Worm (Caenorhabditis elegans): Measurements from ENCODE around the gene lmtr-3.

lmtr-3 gene

DNA sequence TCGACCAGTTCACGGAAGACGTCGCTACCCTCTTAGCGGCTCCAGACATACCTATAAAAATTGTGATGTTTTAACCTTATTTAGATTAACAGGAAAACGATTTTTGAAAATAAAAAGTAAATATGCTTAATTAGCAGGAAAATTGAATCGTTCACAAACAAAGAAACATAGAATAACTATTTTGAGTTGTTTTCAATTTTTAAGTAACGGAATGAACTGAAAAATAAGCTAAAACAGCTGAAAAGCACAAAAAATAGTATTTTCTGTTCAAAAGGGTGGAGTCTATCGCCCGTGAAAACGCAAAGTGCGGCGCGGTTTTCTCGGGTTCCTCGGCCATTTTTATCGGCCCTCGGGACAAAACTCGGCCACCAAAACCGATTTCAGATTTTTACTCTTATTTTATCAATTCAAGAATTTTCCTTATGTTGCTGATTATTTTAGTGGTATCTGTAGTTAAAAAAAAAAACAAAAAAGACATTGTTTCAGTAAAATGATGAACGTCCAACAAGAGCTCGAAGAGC is at the start of gene lmtr-3, which contains the start of gene atp-5:
lmtr-3 (plus strand) TSS at position 370 of the 521 bp plus-strand sequence.
atp-5 (minus strand) TSS at position 51 of the 521 bp plus-strand sequence.
- TF ChIP-seq ref-1 (GFP tag; conservative IDR thresholded peaks at IDR 0.05) (no peak), flt-1 (GFP tag; IDR thresholded peaks at IDR 0.05) (peak; percentile 60), cog-1 (tag; optimal IDR thresholded peaks at IDR 0.05) (peak; percentile 34), T22C8.4 (GFP tag; IDR thresholded peaks at IDR 0.05) (peak; percentile 57; the same call in 1 of the 2 replicates), tab-1 (GFP tag; IDR thresholded peaks at IDR 0.05) (no peak), klf-2 (GFP tag; conservative IDR thresholded peaks at IDR 0.05) (no peak), med-1 (GFP tag; optimal IDR thresholded peaks at IDR 0.05; ENCODE audit: insufficient read depth) (no peak), ztf-23 (GFP tag; IDR thresholded peaks at IDR 0.05) (peak; percentile 76), ztf-29 (GFP tag; IDR thresholded peaks at IDR 0.05) (no peak)

DNA sequence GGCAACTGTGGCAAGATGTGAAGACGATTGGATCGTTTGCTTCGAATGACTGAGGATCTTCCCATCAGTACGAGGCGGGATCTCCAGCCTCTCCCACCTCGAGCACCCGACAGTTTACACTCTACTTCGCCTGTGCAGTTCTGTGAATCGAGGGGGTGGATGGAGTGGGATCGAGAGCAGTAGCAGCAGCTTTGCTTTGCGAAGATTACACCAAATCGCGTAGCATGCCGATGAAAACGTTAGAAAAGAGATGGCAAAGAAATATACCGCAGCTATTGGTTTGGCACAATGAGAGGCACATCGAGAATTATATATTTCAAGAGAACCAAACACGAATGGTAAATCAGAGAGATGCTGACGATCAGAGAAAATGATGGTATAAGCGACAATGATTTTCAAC is 49.5 kb upstream of the lmtr-3 start, which contains the start of gene act-3:
act-3 (minus strand) TSS at position 51 of the 400 bp plus-strand sequence.
- TF ChIP-seq med-1 (GFP tag; optimal IDR thresholded peaks at IDR 0.05; ENCODE audit: insufficient read depth) (no peak), cog-1 (tag; optimal IDR thresholded peaks at IDR 0.05) (peak; percentile 35)

DNA sequence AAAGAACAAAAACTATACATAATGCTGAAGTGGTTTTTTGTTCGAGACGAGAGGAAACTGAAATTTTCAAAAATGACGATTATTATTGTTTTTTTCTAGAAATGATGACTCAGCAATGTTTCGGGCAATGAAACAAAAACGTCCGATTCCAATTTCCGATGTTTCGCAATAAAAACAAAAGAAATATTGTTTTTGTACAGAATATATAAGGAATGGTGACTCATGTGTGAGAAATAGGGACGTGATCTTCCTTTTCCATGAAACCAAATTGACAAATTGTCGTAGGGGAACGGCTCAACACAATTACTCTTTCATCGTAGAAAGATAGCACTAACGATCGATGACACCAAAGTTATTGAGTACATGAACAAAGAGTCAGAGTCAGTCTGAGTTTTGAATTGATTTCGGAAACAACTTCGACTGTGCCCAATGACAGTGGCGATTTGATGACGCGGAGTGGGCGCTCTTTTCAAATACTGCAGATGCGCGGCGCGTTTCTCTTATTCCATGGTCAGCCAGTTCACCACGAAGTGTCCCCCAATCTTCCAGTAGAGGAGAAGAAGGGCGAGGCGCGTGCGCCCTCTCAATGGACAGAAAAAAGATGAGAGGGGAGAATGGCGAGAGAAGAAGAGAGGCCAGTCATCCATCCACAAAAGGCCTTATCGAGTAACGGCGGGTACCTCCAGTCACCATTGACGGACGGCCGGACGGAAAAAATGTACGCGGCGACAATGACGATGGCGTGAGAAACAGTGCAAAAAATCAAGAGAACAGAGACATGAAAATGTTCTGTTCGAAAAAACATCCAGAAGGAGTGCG is 48.6 kb upstream of the lmtr-3 start:
- TF ChIP-seq med-1 (GFP tag; optimal IDR thresholded peaks at IDR 0.05; ENCODE audit: insufficient read depth): no peak
- peak; percentile 48; the same call in 1 of the 2 replicates for TF ChIP-seq flt-1 (GFP tag; IDR thresholded peaks at IDR 0.05)
- no peak for TF ChIP-seq ztf-29 (GFP tag; IDR thresholded peaks at IDR 0.05)
- TF ChIP-seq klf-2 (GFP tag; conservative IDR thresholded peaks at IDR 0.05): no peak
- no peak for TF ChIP-seq tab-1 (GFP tag; IDR thresholded peaks at IDR 0.05)
- no peak for TF ChIP-seq ztf-23 (GFP tag; IDR thresholded peaks at IDR 0.05)
- no peak for TF ChIP-seq ref-1 (GFP tag; conservative IDR thresholded peaks at IDR 0.05)

ce11 chrV:11076028-11076402 is 48.0 kb upstream of the lmtr-3 start:
- TF ChIP-seq T22C8.4 (GFP tag; IDR thresholded peaks at IDR 0.05) (no peak), med-1 (GFP tag; optimal IDR thresholded peaks at IDR 0.05; ENCODE audit: insufficient read depth) (no peak), ref-1 (GFP tag; conservative IDR thresholded peaks at IDR 0.05) (no peak), klf-2 (GFP tag; conservative IDR thresholded peaks at IDR 0.05) (no peak), flt-1 (GFP tag; IDR thresholded peaks at IDR 0.05) (no peak), cog-1 (tag; optimal IDR thresholded peaks at IDR 0.05) (no peak), ztf-29 (GFP tag; IDR thresholded peaks at IDR 0.05) (no peak), tab-1 (GFP tag; IDR thresholded peaks at IDR 0.05) (no peak), ztf-23 (GFP tag; IDR thresholded peaks at IDR 0.05) (no peak)

ce11 chrV:11076403-11076802 is 47.6 kb upstream of the lmtr-3 start:
- TF ChIP-seq tab-1 (GFP tag; IDR thresholded peaks at IDR 0.05): no peak
- TF ChIP-seq med-1 (GFP tag; optimal IDR thresholded peaks at IDR 0.05; ENCODE audit: insufficient read depth): no peak
- no peak for TF ChIP-seq ztf-29 (GFP tag; IDR thresholded peaks at IDR 0.05)
- no peak for TF ChIP-seq ref-1 (GFP tag; conservative IDR thresholded peaks at IDR 0.05)
- TF ChIP-seq ztf-23 (GFP tag; IDR thresholded peaks at IDR 0.05): no peak
- TF ChIP-seq flt-1 (GFP tag; IDR thresholded peaks at IDR 0.05): no peak
- TF ChIP-seq klf-2 (GFP tag; conservative IDR thresholded peaks at IDR 0.05): no peak

ce11 chrV:11078104-11078724 is 45.8 kb upstream of the lmtr-3 start, which contains the start of gene act-2:
Gene act-2, minus strand, starts transcription at chrV:11078154.
- TF ChIP-seq T22C8.4 (GFP tag; IDR thresholded peaks at IDR 0.05) (no peak), tab-1 (GFP tag; IDR thresholded peaks at IDR 0.05) (no peak), ztf-29 (GFP tag; IDR thresholded peaks at IDR 0.05) (no peak), ref-1 (GFP tag; conservative IDR thresholded peaks at IDR 0.05) (no peak), klf-2 (GFP tag; conservative IDR thresholded peaks at IDR 0.05) (no peak), cog-1 (tag; optimal IDR thresholded peaks at IDR 0.05) (peak; percentile 28), flt-1 (GFP tag; IDR thresholded peaks at IDR 0.05) (peak; percentile 53; the same call in 1 of the 2 replicates), ztf-23 (GFP tag; IDR thresholded peaks at IDR 0.05) (peak; percentile 14; the same call in 1 of the 2 replicates), med-1 (GFP tag; optimal IDR thresholded peaks at IDR 0.05; ENCODE audit: insufficient read depth) (no peak)

DNA sequence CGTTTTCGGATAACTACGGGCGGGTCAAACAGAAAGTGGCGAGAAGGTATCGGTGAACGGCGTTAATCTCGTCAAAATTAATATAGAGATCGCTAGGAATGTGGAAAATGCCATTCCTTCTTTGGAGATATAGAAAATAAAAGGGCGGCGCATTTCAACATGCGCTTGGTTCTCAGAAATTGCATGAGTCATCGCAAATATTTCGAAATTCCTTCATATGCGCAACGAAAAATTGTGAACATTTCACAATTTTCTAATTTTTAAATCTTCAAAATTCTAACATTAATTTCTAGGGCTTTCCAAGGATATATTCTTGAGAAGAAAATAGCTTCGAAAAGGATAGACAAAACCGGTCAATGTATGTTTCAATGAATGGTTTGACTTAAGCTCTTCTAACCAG is 45.1 kb upstream of the lmtr-3 start:
- TF ChIP-seq ztf-23 (GFP tag; IDR thresholded peaks at IDR 0.05): no peak
- TF ChIP-seq cog-1 (tag; optimal IDR thresholded peaks at IDR 0.05): no peak
- TF ChIP-seq ztf-29 (GFP tag; IDR thresholded peaks at IDR 0.05): no peak
- no peak for TF ChIP-seq flt-1 (GFP tag; IDR thresholded peaks at IDR 0.05)
- no peak for TF ChIP-seq T22C8.4 (GFP tag; IDR thresholded peaks at IDR 0.05)
- no peak for TF ChIP-seq med-1 (GFP tag; optimal IDR thresholded peaks at IDR 0.05; ENCODE audit: insufficient read depth)
- no peak for TF ChIP-seq ref-1 (GFP tag; conservative IDR thresholded peaks at IDR 0.05)
- no peak for TF ChIP-seq klf-2 (GFP tag; conservative IDR thresholded peaks at IDR 0.05)
- TF ChIP-seq tab-1 (GFP tag; IDR thresholded peaks at IDR 0.05): no peak

DNA sequence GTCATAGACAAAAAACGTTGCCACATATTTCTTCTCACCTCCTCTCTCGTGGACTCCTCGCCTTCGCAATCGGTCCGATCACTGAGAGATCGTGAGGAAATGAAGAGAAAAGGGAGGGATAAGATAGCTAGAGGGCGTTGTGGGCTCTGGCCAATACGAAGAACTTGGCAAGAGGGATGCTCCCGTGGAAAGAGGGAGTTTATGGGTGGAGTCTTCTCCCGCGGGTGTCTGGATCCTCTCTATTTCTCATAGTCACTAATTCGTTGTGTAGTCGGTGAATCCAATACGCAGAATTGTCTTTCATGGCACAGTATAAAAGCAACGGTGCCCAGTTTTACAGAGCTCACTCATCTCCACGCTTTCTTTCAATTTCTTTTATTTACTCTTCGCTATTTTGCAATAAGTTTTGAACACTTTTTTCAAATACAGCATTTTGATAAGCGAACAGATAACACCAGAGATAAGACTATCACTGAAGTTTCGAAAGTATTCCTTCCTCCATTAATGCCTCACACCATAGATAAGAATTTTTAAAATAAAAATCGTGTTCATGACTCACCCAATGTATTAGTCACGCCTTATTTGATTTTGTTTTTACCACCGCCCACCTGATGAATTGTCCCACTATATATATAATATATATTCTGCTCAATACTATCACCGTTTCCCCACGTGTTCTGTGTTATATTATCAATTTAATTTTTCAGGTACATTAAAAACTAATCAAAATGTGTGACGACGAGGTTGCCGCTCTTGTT is 43.5 kb upstream of the lmtr-3 start, which contains the start of gene act-1:
act-1 (plus strand) TSS at position 708 of the 758 bp plus-strand sequence.
- TF ChIP-seq flt-1 (GFP tag; IDR thresholded peaks at IDR 0.05) (0 out of 2 replicates have a peak, but pooled peaks have one; percentile 27), ztf-29 (GFP tag; IDR thresholded peaks at IDR 0.05) (no peak), tab-1 (GFP tag; IDR thresholded peaks at IDR 0.05) (no peak), cog-1 (tag; optimal IDR thresholded peaks at IDR 0.05) (no peak)

ce11 chrV:11082475-11082874 is 41.5 kb upstream of the lmtr-3 start:
- TF ChIP-seq cog-1 (tag; optimal IDR thresholded peaks at IDR 0.05) (peak; percentile 23), flt-1 (GFP tag; IDR thresholded peaks at IDR 0.05) (no peak)
